Worm (Caenorhabditis elegans): ENCODE data around the gene F11A5.5.

- TF ChIP-seq zag-1 (tag; optimal IDR thresholded peaks at IDR 0.05): no peak
- no peak for TF ChIP-seq fkh-10 (GFP tag; optimal IDR thresholded peaks at IDR 0.05)
- TF ChIP-seq unc-62 (GFP tag; optimal IDR thresholded peaks at IDR 0.05): no peak
- TF ChIP-seq hlh-17 (GFP tag; optimal IDR thresholded peaks at IDR 0.05; ENCODE audit: borderline replicate concordance): no peak
- TF ChIP-seq egl-27 (tag; optimal IDR thresholded peaks at IDR 0.05): no peak
- no peak for TF ChIP-seq elt-3 (tag; optimal IDR thresholded peaks at IDR 0.05)
- TF ChIP-seq snpc-4 (tag; optimal IDR thresholded peaks at IDR 0.05): no peak
- TF ChIP-seq nhr-85 (tag): no peak
- no peak for TF ChIP-seq zip-4 (GFP tag; optimal IDR thresholded peaks at IDR 0.05)
- no peak for TF ChIP-seq fos-1 (tag; optimal IDR thresholded peaks at IDR 0.05)
These were observed 14.8 kb upstream of the F11A5.5 start, which contains the start of gene srz-14 for ce11 chrV:16183357-16183756.

Measured in whole organism, L1 larva.